Worm (Caenorhabditis elegans) whole organism, midembryonic: ENCODE data around the gene ZK218.11.

Experiments
- T22C8.4 ChIP-seq: fragments of 200-800 bp; sonication (Bioruptor generic); IDR thresholded peaks from 2 replicates; pipeline ENCODE4 v1.3.6; 2022; ENCODE audit warnings: missing genetic modification characterization, missing compliant biosample characterization
- cog-1 ChIP-seq: sonication (generic microtip); optimal IDR thresholded peaks from 2 replicates; lab custom pipeline; 2016; ENCODE audit warnings: missing genetic modification characterization, missing compliant biosample characterization
- flt-1 ChIP-seq: fragments of 200-800 bp; sonication (Bioruptor generic); IDR thresholded peaks from 2 replicates; pipeline ENCODE4 v1.3.6; 2022; ENCODE audit warnings: missing genetic modification characterization, missing compliant biosample characterization
- klf-2 ChIP-seq: fragments of 200-800 bp; sonication (Bioruptor generic); conservative IDR thresholded peaks from 2 replicates; pipeline ENCODE4 v1.3.6; 2022; ENCODE audit warnings: missing genetic modification reagents, missing genetic modification characterization, missing compliant biosample characterization
- med-1 ChIP-seq: sonication (generic microtip); optimal IDR thresholded peaks from 2 replicates; lab custom pipeline; 2017; ENCODE audit warnings: missing genetic modification characterization, mild to moderate bottlenecking, missing compliant biosample characterization, antibody characterized with exemption, missing genetic modification reagents; ENCODE audit not compliant: insufficient read depth
- ref-1 ChIP-seq: fragments of 200-800 bp; sonication (Bioruptor generic); conservative IDR thresholded peaks from 2 replicates; pipeline ENCODE4 v1.3.6; 2022; ENCODE audit warnings: missing genetic modification reagents, missing genetic modification characterization, missing compliant biosample characterization
- tab-1 ChIP-seq: fragments of 200-800 bp; sonication (Bioruptor generic); IDR thresholded peaks from 2 replicates; pipeline ENCODE4 v1.3.6; 2022; ENCODE audit warnings: missing genetic modification characterization, missing compliant biosample characterization
- ztf-23 ChIP-seq: fragments of 200-800 bp; sonication (Bioruptor generic); IDR thresholded peaks from 2 replicates; pipeline ENCODE4 v1.3.6; 2022; ENCODE audit warnings: missing genetic modification reagents, missing genetic modification characterization, missing compliant biosample characterization
- ztf-29 ChIP-seq: fragments of 200-800 bp; sonication (Bioruptor generic); IDR thresholded peaks from 2 replicates; pipeline ENCODE4 v1.3.6; 2022; ENCODE audit warnings: missing genetic modification reagents, missing genetic modification characterization, missing compliant biosample characterization

ZK218.11 gene

ce11 chrV:17071578-17071977 lies 36.6 kb downstream of the ZK218.11 start, which contains the start of gene srbc-14:
TSS of gene srbc-14 (minus strand) at chrV:17071678.
- TF ChIP-seq ref-1 (GFP tag; lab: Robert Waterston, UW), result no peak
- TF ChIP-seq flt-1 (GFP tag; lab: Robert Waterston, UW), result no peak
- no peak for TF ChIP-seq T22C8.4 (GFP tag; lab: Robert Waterston, UW)
- TF ChIP-seq ztf-29 (GFP tag; lab: Robert Waterston, UW), result no peak
- no peak for TF ChIP-seq med-1
- no peak for TF ChIP-seq tab-1 (GFP tag; lab: Robert Waterston, UW)
- no peak for TF ChIP-seq ztf-23
- TF ChIP-seq klf-2 (GFP tag; lab: Robert Waterston, UW), result no peak
- no peak for TF ChIP-seq cog-1

ce11 chrV:17068839-17069238 lies 39.4 kb downstream of the ZK218.11 start, which contains the start of gene T05E12.8:
TSS of gene T05E12.8 (plus strand) at chrV:17069139.
- TF ChIP-seq tab-1 (GFP tag; lab: Robert Waterston, UW) (no peak), ztf-29 (GFP tag; lab: Robert Waterston, UW) (no peak), cog-1 (no peak), ztf-23 (no peak), klf-2 (GFP tag; lab: Robert Waterston, UW) (no peak), T22C8.4 (GFP tag; lab: Robert Waterston, UW) (no peak), med-1 (no peak), ref-1 (GFP tag; lab: Robert Waterston, UW) (no peak), flt-1 (GFP tag; lab: Robert Waterston, UW) (no peak)

DNA sequence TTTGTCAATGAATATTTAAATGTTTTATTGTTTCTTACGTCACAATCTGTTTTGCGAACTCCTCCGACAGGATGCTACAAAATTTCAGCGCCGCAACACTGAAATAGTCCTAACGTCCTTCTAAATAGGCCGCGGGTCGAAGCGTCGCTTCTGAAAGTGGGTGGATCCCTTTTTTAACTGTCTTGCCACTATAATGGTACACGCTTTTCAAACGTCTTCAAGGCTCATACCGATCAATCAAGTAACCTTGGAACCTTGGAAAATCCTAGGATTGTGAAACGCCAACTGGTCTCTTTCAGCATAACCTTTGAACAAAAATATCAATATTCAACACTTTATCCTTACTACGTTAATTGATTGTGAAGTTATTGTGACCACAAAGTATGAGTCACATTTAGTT lies 41.6 kb downstream of the ZK218.11 start:
- TF ChIP-seq ztf-23, result no peak
- no peak for TF ChIP-seq tab-1 (GFP tag; lab: Robert Waterston, UW)
- TF ChIP-seq klf-2 (GFP tag; lab: Robert Waterston, UW), result no peak
- no peak for TF ChIP-seq flt-1 (GFP tag; lab: Robert Waterston, UW)
- TF ChIP-seq cog-1, result no peak
- no peak for TF ChIP-seq ztf-29 (GFP tag; lab: Robert Waterston, UW)
- TF ChIP-seq T22C8.4 (GFP tag; lab: Robert Waterston, UW), result no peak
- no peak for TF ChIP-seq ref-1 (GFP tag; lab: Robert Waterston, UW)
- no peak for TF ChIP-seq med-1

- no peak for TF ChIP-seq ref-1 (GFP tag; lab: Robert Waterston, UW)
- TF ChIP-seq ztf-29 (GFP tag; lab: Robert Waterston, UW), result no peak
- TF ChIP-seq med-1, result no peak
- TF ChIP-seq flt-1 (GFP tag; lab: Robert Waterston, UW), result no peak
- TF ChIP-seq tab-1 (GFP tag; lab: Robert Waterston, UW), result no peak
- TF ChIP-seq T22C8.4 (GFP tag; lab: Robert Waterston, UW), result no peak
- no peak for TF ChIP-seq cog-1
- no peak for TF ChIP-seq klf-2 (GFP tag; lab: Robert Waterston, UW)
- no peak for TF ChIP-seq ztf-23
Observed at ce11 chrV:17064676-17065075, 43.5 kb downstream of the ZK218.11 start, which contains the start of gene srh-255. TSS of gene srh-255 (plus strand) at chrV:17064976.

DNA sequence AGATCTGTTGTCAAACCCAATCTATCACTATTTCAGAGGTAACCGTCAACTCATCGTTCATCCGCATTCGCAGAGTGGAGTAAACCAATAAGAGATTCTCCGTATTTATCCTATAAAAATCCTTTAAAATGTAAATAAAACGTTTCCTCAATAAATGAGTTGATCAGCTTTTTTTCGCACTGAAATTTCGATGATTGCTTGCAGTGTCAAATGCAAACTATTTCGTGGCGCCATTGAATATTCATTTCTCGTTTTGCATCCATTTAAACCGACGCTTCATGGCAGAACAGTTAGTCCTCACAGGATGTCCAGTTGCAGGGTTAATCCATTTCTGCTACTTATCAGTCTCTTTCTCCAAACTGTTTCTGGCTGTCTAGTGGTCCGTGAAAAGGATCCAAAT lies 46.6 kb downstream of the ZK218.11 start, which contains the start of gene F28B1.9:
Gene F28B1.9 (plus strand): TSS at position 301 of the 400 bp plus-strand sequence.
- no peak for TF ChIP-seq flt-1 (GFP tag; lab: Robert Waterston, UW)

DNA sequence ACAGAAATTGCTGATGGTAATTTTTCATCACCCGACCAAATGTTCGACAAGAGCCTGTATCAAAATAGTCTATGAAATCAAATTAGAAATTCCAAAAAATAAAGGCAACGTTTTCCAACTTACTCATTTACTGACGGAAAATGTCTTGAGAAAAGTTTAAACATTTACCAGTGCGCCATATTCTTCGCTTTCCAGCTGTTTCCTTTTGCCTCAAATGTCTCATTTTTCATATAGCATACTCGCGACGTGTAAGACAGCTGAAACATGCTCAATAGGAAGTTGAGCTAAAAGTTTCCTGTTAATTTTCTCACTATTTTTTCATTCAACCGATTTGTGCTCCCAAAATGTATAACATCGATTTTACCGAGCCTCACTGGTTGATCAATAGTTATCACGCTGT lies 48.2 kb downstream of the ZK218.11 start, which contains the start of gene sri-66:
Gene sri-66 (plus strand): TSS at position 301 of the 400 bp plus-strand sequence.
- no peak for TF ChIP-seq flt-1 (GFP tag; lab: Robert Waterston, UW)
- no peak for TF ChIP-seq klf-2 (GFP tag; lab: Robert Waterston, UW)
- TF ChIP-seq ztf-29 (GFP tag; lab: Robert Waterston, UW), result no peak
- TF ChIP-seq ref-1 (GFP tag; lab: Robert Waterston, UW), result no peak
- no peak for TF ChIP-seq T22C8.4 (GFP tag; lab: Robert Waterston, UW)
- TF ChIP-seq cog-1, result no peak
- TF ChIP-seq ztf-23, result no peak
- no peak for TF ChIP-seq med-1
- no peak for TF ChIP-seq tab-1 (GFP tag; lab: Robert Waterston, UW)
